Worm (Caenorhabditis elegans): ENCODE results near the gene C40H1.3.

C40H1.3 gene

ce11 chrIII:9317601-9318000 lies 11.6 kb downstream of the C40H1.3 start:
- no peak for TF ChIP-seq hlh-4 (tag; optimal IDR thresholded peaks at IDR 0.05)
- TF ChIP-seq nhr-12 (tag; optimal IDR thresholded peaks at IDR 0.05) = no peak
- no peak for TF ChIP-seq fkh-4 (tag; optimal IDR thresholded peaks at IDR 0.05; ENCODE audit: borderline replicate concordance)
- no peak for TF ChIP-seq unc-86 (tag; optimal IDR thresholded peaks at IDR 0.05)
- TF ChIP-seq nhr-20 (tag; optimal IDR thresholded peaks at IDR 0.05) = no peak
- TF ChIP-seq C04F5.9 (tag; optimal IDR thresholded peaks at IDR 0.05) = no peak
- TF ChIP-seq ceh-82 (tag; optimal IDR thresholded peaks at IDR 0.05) = no peak
- TF ChIP-seq alr-1 (tag; optimal IDR thresholded peaks at IDR 0.05; ENCODE audit: borderline replicate concordance) = no peak
- TF ChIP-seq dpl-1 (GFP tag; optimal IDR thresholded peaks at IDR 0.05) = no peak
- no peak for TF ChIP-seq nhr-84 (tag; optimal IDR thresholded peaks at IDR 0.05)
- no peak for TF ChIP-seq C16A3.4 (tag; optimal IDR thresholded peaks at IDR 0.05)
- TF ChIP-seq fos-1 (tag; optimal IDR thresholded peaks at IDR 0.05) = no peak
- TF ChIP-seq ces-1 (GFP tag; optimal IDR thresholded peaks at IDR 0.05) = no peak
- no peak for TF ChIP-seq aly-2 (tag; optimal IDR thresholded peaks at IDR 0.05)
- no peak for TF ChIP-seq zag-1 (tag; optimal IDR thresholded peaks at IDR 0.05)
- no peak for TF ChIP-seq unc-130 (tag; optimal IDR thresholded peaks at IDR 0.05)
- TF ChIP-seq ztf-11 (tag; optimal IDR thresholded peaks at IDR 0.05) = no peak
- no peak for TF ChIP-seq nhr-71 (tag; optimal IDR thresholded peaks at IDR 0.05)
- no peak for TF ChIP-seq tbx-2 (tag; optimal IDR thresholded peaks at IDR 0.05)
- no peak for TF ChIP-seq lin-14 (GFP tag; optimal IDR thresholded peaks at IDR 0.05)

- TF ChIP-seq nhr-19 (GFP tag; conservative IDR thresholded peaks at IDR 0.05) (no peak), elt-2 (tag; optimal IDR thresholded peaks at IDR 0.05) (peak; percentile 13)
Measured at ce11 chrIII:9315180-9315579, 14.0 kb downstream of the C40H1.3 start.

ce11 chrIII:9314476-9314875 lies 14.7 kb downstream of the C40H1.3 start, which contains the start of gene C40H1.8:
Gene C40H1.8, plus strand, starts transcription at chrIII:9314717.
- peak; percentile 7 for TF ChIP-seq lin-14 (GFP tag; optimal IDR thresholded peaks at IDR 0.05)
- no peak for TF ChIP-seq ceh-90 (tag; optimal IDR thresholded peaks at IDR 0.05)
- TF ChIP-seq sox-4 (tag; optimal IDR thresholded peaks at IDR 0.05) = no peak
- TF ChIP-seq dpl-1 (GFP tag; optimal IDR thresholded peaks at IDR 0.05) = no peak
- TF ChIP-seq swsn-7 (tag; optimal IDR thresholded peaks at IDR 0.05) = no peak
- TF ChIP-seq elt-2 (tag; optimal IDR thresholded peaks at IDR 0.05) = peak; percentile 39
- TF ChIP-seq sptf-1 (tag; optimal IDR thresholded peaks at IDR 0.05) = no peak
- TF ChIP-seq ama-1 (optimal IDR thresholded peaks at IDR 0.05) = no peak
- TF ChIP-seq unc-30 (tag; optimal IDR thresholded peaks at IDR 0.05) = no peak

ce11 chrIII:9309840-9310239 lies 19.3 kb downstream of the C40H1.3 start:
- TF ChIP-seq ceh-90 (tag; optimal IDR thresholded peaks at IDR 0.05) = no peak
- TF ChIP-seq fkh-10 (GFP tag; optimal IDR thresholded peaks at IDR 0.05) = no peak
- no peak for TF ChIP-seq unc-30 (tag; optimal IDR thresholded peaks at IDR 0.05)
- TF ChIP-seq lsy-2 (tag; optimal IDR thresholded peaks at IDR 0.05) = peak in 1 of 2 experiments; percentile 15
- TF ChIP-seq unc-130 (tag; optimal IDR thresholded peaks at IDR 0.05) = no peak
- TF ChIP-seq dpl-1 (GFP tag; optimal IDR thresholded peaks at IDR 0.05) = no peak
- no peak for TF ChIP-seq alr-1 (tag; optimal IDR thresholded peaks at IDR 0.05; ENCODE audit: borderline replicate concordance)
- no peak for TF ChIP-seq egl-13 (tag; optimal IDR thresholded peaks at IDR 0.05)
- no peak for TF ChIP-seq ceh-63 (GFP tag; optimal IDR thresholded peaks at IDR 0.05)
- TF ChIP-seq snpc-4 (tag; optimal IDR thresholded peaks at IDR 0.05) = no peak
- no peak for TF ChIP-seq fkh-4 (tag; optimal IDR thresholded peaks at IDR 0.05; ENCODE audit: borderline replicate concordance)
- TF ChIP-seq pax-3 (tag; optimal IDR thresholded peaks at IDR 0.05) = no peak
- no peak for TF ChIP-seq nhr-76 (tag; optimal IDR thresholded peaks at IDR 0.05)
- TF ChIP-seq C16A3.4 (tag; optimal IDR thresholded peaks at IDR 0.05) = no peak
- TF ChIP-seq nhr-11 (tag; optimal IDR thresholded peaks at IDR 0.05) = peak; percentile 60
- no peak for TF ChIP-seq nhr-85 (tag)
- TF ChIP-seq dsc-1 (tag; optimal IDR thresholded peaks at IDR 0.05) = no peak
- no peak for TF ChIP-seq ama-1 (optimal IDR thresholded peaks at IDR 0.05)
- TF ChIP-seq fkh-8 (tag; optimal IDR thresholded peaks at IDR 0.05) = peak; percentile 59
- no peak for TF ChIP-seq efl-3 (GFP tag; optimal IDR thresholded peaks at IDR 0.05)
- peak; percentile 55 for TF ChIP-seq nhr-47 (tag; optimal IDR thresholded peaks at IDR 0.05)
- TF ChIP-seq sup-37 (GFP tag; optimal IDR thresholded peaks at IDR 0.05) = no peak
- no peak for TF ChIP-seq unc-62 (GFP tag; optimal IDR thresholded peaks at IDR 0.05)
- TF ChIP-seq swsn-7 (tag; optimal IDR thresholded peaks at IDR 0.05) = peak; percentile 10
- no peak for TF ChIP-seq lin-13 (GFP tag; optimal IDR thresholded peaks at IDR 0.05)
- TF ChIP-seq nhr-12 (tag; optimal IDR thresholded peaks at IDR 0.05) = no peak
- TF ChIP-seq nhr-77 (tag; optimal IDR thresholded peaks at IDR 0.05) = no peak
- no peak for TF ChIP-seq F16B12.6 (tag; optimal IDR thresholded peaks at IDR 0.05)
- no peak for TF ChIP-seq sox-4 (tag; optimal IDR thresholded peaks at IDR 0.05)
- TF ChIP-seq aha-1 (tag; optimal IDR thresholded peaks at IDR 0.05) = no peak
- peak; percentile 67 for TF ChIP-seq nhr-71 (tag; optimal IDR thresholded peaks at IDR 0.05)

Measured in whole organism, L1 larva.